Worm (Caenorhabditis elegans) whole organism, L3 larva: ENCODE measurements around the gene fkh-4.
A peak's percentile ranks its signal among the peaks of the same experiment; 100 is the strongest.
"Not testable (repeated sequence)": the region's sequence is repeated elsewhere in the genome, so short reads cannot be mapped to it uniquely, and the experiment has no call there.

Experiments used
- R02D3.7 ChIP-seq: fragments of 150-350 bp; optimal IDR thresholded peaks from 2 replicates; lab custom pipeline; 2014; ENCODE audit warnings: missing biosample characterization, missing genetic modification characterization
- ZK546.5 ChIP-seq: sonication (generic microtip); optimal IDR thresholded peaks from 2 replicates; lab custom pipeline; 2017; ENCODE audit warnings: missing biosample characterization, missing genetic modification characterization
- aly-2 ChIP-seq: fragments of 150-350 bp; optimal IDR thresholded peaks from 2 replicates; lab custom pipeline; 2014; ENCODE audit warnings: missing biosample characterization, missing genetic modification characterization
- ama-1 ChIP-seq: fragments of 150-350 bp; optimal IDR thresholded peaks from 2 replicates; lab custom pipeline; 2018
- ceh-16 ChIP-seq: sonication (generic microtip); optimal IDR thresholded peaks from 2 replicates; lab custom pipeline; 2017; ENCODE audit warnings: missing biosample characterization, missing genetic modification characterization
- ceh-28 ChIP-seq: fragments of 150-350 bp; optimal IDR thresholded peaks from 2 replicates; lab custom pipeline; 2014; ENCODE audit warnings: missing biosample characterization, missing genetic modification reagents, missing genetic modification characterization
- ceh-82 ChIP-seq: fragments of 150-350 bp; optimal IDR thresholded peaks from 2 replicates; lab custom pipeline; 2014; ENCODE audit warnings: missing biosample characterization, missing genetic modification characterization
- ceh-9 ChIP-seq: sonication (generic microtip); optimal IDR thresholded peaks from 2 replicates; lab custom pipeline; 2018; ENCODE audit warnings: missing biosample characterization, missing genetic modification characterization
- daf-12 ChIP-seq: fragments of 150-350 bp; optimal IDR thresholded peaks from 2 replicates; lab custom pipeline; 2014; ENCODE audit warnings: missing biosample characterization, missing genetic modification reagents, missing genetic modification characterization
- egl-27 ChIP-seq: sonication (generic microtip); optimal IDR thresholded peaks from 4 replicates; lab custom pipeline; 2017; ENCODE audit warnings: missing biosample characterization, missing genetic modification reagents, missing genetic modification characterization
- egl-5 ChIP-seq: fragments of 150-350 bp; optimal IDR thresholded peaks from 2 replicates; lab custom pipeline; 2017; ENCODE audit warnings: missing biosample characterization, missing genetic modification reagents, missing genetic modification characterization, inconsistent platforms
- elt-1 ChIP-seq: fragments of 150-350 bp; optimal IDR thresholded peaks from 2 replicates; lab custom pipeline; 2014; ENCODE audit warnings: missing biosample characterization, missing genetic modification characterization
- elt-2 ChIP-seq: sonication (generic microtip); optimal IDR thresholded peaks from 2 replicates; lab custom pipeline; 2016; ENCODE audit warnings: missing genetic modification reagents, mild to moderate bottlenecking, missing genetic modification characterization, missing compliant biosample characterization
- elt-3 ChIP-seq, 3 experiments: fragments of 150-350 bp in 1 of 3; sonication (generic microtip) in 2 of 3; optimal IDR thresholded peaks; 2 replicates in 2 of 3; 4 replicates in 1 of 3; lab custom pipeline; 2014 to 2017; ENCODE audit warnings: missing biosample characterization in 3 of 3, missing genetic modification characterization in 3 of 3
- eor-1 ChIP-seq, 2 experiments: fragments of 150-350 bp; optimal IDR thresholded peaks; 2 replicates each; lab custom pipeline; 2014 to 2018; ENCODE audit warnings: missing biosample characterization in 2 of 2, missing genetic modification characterization in 2 of 2
- fkh-10 ChIP-seq: sonication (generic microtip); optimal IDR thresholded peaks from 2 replicates; lab custom pipeline; 2017; ENCODE audit warnings: missing biosample characterization, missing genetic modification reagents, missing genetic modification characterization
- fkh-2 ChIP-seq: fragments of 150-350 bp; optimal IDR thresholded peaks from 2 replicates; lab custom pipeline; 2014; ENCODE audit warnings: missing biosample characterization, missing genetic modification reagents, missing genetic modification characterization
- hmg-11 ChIP-seq: sonication (generic microtip); optimal IDR thresholded peaks from 2 replicates; lab custom pipeline; 2016; ENCODE audit warnings: missing genetic modification characterization, missing compliant biosample characterization
- jun-1 ChIP-seq: fragments of 150-350 bp; optimal IDR thresholded peaks from 2 replicates; lab custom pipeline; 2014; ENCODE audit warnings: missing biosample characterization, missing genetic modification reagents, missing genetic modification characterization
- lin-39 ChIP-seq: fragments of 150-350 bp; optimal IDR thresholded peaks from 2 replicates; lab custom pipeline; 2018; ENCODE audit warnings: missing biosample characterization, missing genetic modification reagents, missing genetic modification characterization
- lsy-12 ChIP-seq: sonication (generic microtip); optimal IDR thresholded peaks from 2 replicates; lab custom pipeline; 2016; ENCODE audit warnings: mild to moderate bottlenecking, missing genetic modification characterization, missing compliant biosample characterization
- mdl-1 ChIP-seq: fragments of 150-350 bp; optimal IDR thresholded peaks from 2 replicates; lab custom pipeline; 2014; ENCODE audit warnings: missing biosample characterization, missing genetic modification characterization
- nhr-12 ChIP-seq: fragments of 150-350 bp; optimal IDR thresholded peaks from 2 replicates; lab custom pipeline; 2014; ENCODE audit warnings: missing biosample characterization, missing genetic modification characterization
- nhr-237 ChIP-seq: fragments of 150-350 bp; optimal IDR thresholded peaks from 2 replicates; lab custom pipeline; 2014; ENCODE audit warnings: missing biosample characterization, missing genetic modification characterization
- nhr-43 ChIP-seq: sonication (generic microtip); optimal IDR thresholded peaks from 2 replicates; lab custom pipeline; 2016; ENCODE audit warnings: mild to moderate bottlenecking, missing genetic modification characterization, missing compliant biosample characterization; ENCODE audit not compliant: poor library complexity, severe bottlenecking
- nhr-76 ChIP-seq: fragments of 150-350 bp; sonication (generic microtip); optimal IDR thresholded peaks from 5 replicates; lab custom pipeline; 2014; ENCODE audit warnings: missing biosample characterization, missing genetic modification characterization
- pha-4 ChIP-seq: fragments of 150-350 bp; optimal IDR thresholded peaks from 2 replicates; lab custom pipeline; 2014; ENCODE audit warnings: missing biosample characterization, missing genetic modification reagents, missing genetic modification characterization
- pqm-1 ChIP-seq: fragments of 150-350 bp; optimal IDR thresholded peaks from 2 replicates; lab custom pipeline; 2017; ENCODE audit warnings: missing biosample characterization, missing genetic modification characterization, inconsistent platforms
- sea-2 ChIP-seq: fragments of 150-350 bp; sonication (generic microtip); optimal IDR thresholded peaks from 4 replicates; lab custom pipeline; 2014; ENCODE audit warnings: missing biosample characterization, missing genetic modification reagents, missing genetic modification characterization
- snpc-4 ChIP-seq: fragments of 150-350 bp; optimal IDR thresholded peaks from 2 replicates; lab custom pipeline; 2014; ENCODE audit warnings: missing biosample characterization, missing genetic modification characterization
- tbx-2 ChIP-seq: sonication (generic microtip); optimal IDR thresholded peaks from 2 replicates; lab custom pipeline; 2016; ENCODE audit warnings: mild to moderate bottlenecking, missing genetic modification characterization, missing compliant biosample characterization
- zag-1 ChIP-seq: fragments of 150-350 bp; optimal IDR thresholded peaks from 2 replicates; lab custom pipeline; 2014; ENCODE audit warnings: missing biosample characterization, missing genetic modification characterization

Gene fkh-4

ce11 chrX:13428755-13429154 lies at the start of gene fkh-4:
fkh-4 (minus strand) TSS chrX:13428855.
- TF ChIP-seq ceh-28; zag-1 (tag; lab: Kevin White, UChicago); ceh-82 (tag; lab: Kevin White, UChicago): not testable (repeated sequence)
- TF ChIP-seq, all 47 proteins: peak for 0; not testable (repeated sequence) for 47

- TF ChIP-seq nhr-237 (tag; lab: Kevin White, UChicago) (no peak), hmg-11 (tag; lab: Kevin White, UChicago) (no peak), nhr-76 (no peak), ZK546.5 (tag; lab: Kevin White, UChicago) (no peak), pqm-1 (tag; lab: Kevin White, UChicago) (no peak), egl-27 (tag; lab: Kevin White, UChicago) (no peak), ceh-82 (tag; lab: Kevin White, UChicago) (no peak), jun-1 (tag; lab: Kevin White, UChicago) (no peak), lsy-12 (tag; lab: Kevin White, UChicago) (no peak)
- TF ChIP-seq, all 47 proteins: peak for 0
These were observed 48.7 kb upstream of the fkh-4 start, which contains the start of gene efn-3 for ce11 chrX:13477356-13477755. efn-3 (minus strand) TSS chrX:13477456.

- TF ChIP-seq tbx-2 (tag; lab: Kevin White, UChicago) (no peak), pha-4 (tag; lab: Kevin White, UChicago) (peak; percentile 61)
- TF ChIP-seq, all 47 proteins: peak for 1
These were observed 43.2 kb upstream of the fkh-4 start, which contains the start of gene tre-4 for ce11 chrX:13471855-13472254. tre-4 (plus strand) TSS chrX:13472155.

- TF ChIP-seq ceh-16 (tag; lab: Kevin White, UChicago): no peak
- TF ChIP-seq snpc-4 (tag; lab: Kevin White, UChicago): no peak
- no peak for TF ChIP-seq aly-2
- no peak for TF ChIP-seq jun-1 (tag; lab: Kevin White, UChicago)
- no peak for TF ChIP-seq ceh-28
- TF ChIP-seq elt-2: peak; percentile 25
- TF ChIP-seq elt-3 (tag; optimal IDR thresholded peaks at IDR 0.05; lab: Kevin White, UChicago): peak in 1 of 3 experiments; percentile 58
- TF ChIP-seq ceh-9 (tag; lab: Kevin White, UChicago): no peak
- no peak for TF ChIP-seq zag-1 (tag; lab: Kevin White, UChicago)
- no peak for TF ChIP-seq pha-4 (tag; lab: Kevin White, UChicago)
- TF ChIP-seq lin-39 (tag; lab: Kevin White, UChicago): no peak
- TF ChIP-seq tbx-2 (tag; lab: Kevin White, UChicago): no peak
- no peak for TF ChIP-seq egl-5 (tag; lab: Kevin White, UChicago)
- no peak for TF ChIP-seq R02D3.7 (tag; lab: Kevin White, UChicago)
- TF ChIP-seq daf-12 (tag; lab: Kevin White, UChicago): no peak
- no peak for TF ChIP-seq sea-2
- TF ChIP-seq nhr-12 (tag; lab: Kevin White, UChicago): no peak
- peak; percentile 4 for TF ChIP-seq pqm-1 (tag; lab: Kevin White, UChicago)
These were observed 41.4 kb upstream of the fkh-4 start for ce11 chrX:13469907-13470647.

- TF ChIP-seq elt-3 (tag; optimal IDR thresholded peaks at IDR 0.05; lab: Kevin White, UChicago) (peak in 1 of 3 experiments; percentile 18), eor-1 (tag; optimal IDR thresholded peaks at IDR 0.05; lab: Kevin White, UChicago) (no peak)
These were observed 40.5 kb upstream of the fkh-4 start, which contains the start of gene col-184 for ce11 chrX:13469047-13469633. col-184 (plus strand) TSS chrX:13469455.

- no peak for TF ChIP-seq ama-1 (lab: Kevin White, UChicago)
- TF ChIP-seq aly-2: no peak
- no peak for TF ChIP-seq zag-1 (tag; lab: Kevin White, UChicago)
- no peak for TF ChIP-seq ceh-16 (tag; lab: Kevin White, UChicago)
- no peak for TF ChIP-seq nhr-237 (tag; lab: Kevin White, UChicago)
- no peak for TF ChIP-seq elt-1 (tag; lab: Kevin White, UChicago)
- no peak for TF ChIP-seq nhr-76
- TF ChIP-seq fkh-10 (GFP tag; lab: Kevin White, UChicago): no peak
- TF ChIP-seq R02D3.7 (tag; lab: Kevin White, UChicago): no peak
- no peak for TF ChIP-seq mdl-1
- TF ChIP-seq egl-5 (tag; lab: Kevin White, UChicago): no peak
- TF ChIP-seq ceh-9 (tag; lab: Kevin White, UChicago): no peak
- TF ChIP-seq fkh-2 (tag; lab: Kevin White, UChicago): no peak
- TF ChIP-seq nhr-43 (tag; lab: Kevin White, UChicago): no peak
- no peak for TF ChIP-seq snpc-4 (tag; lab: Kevin White, UChicago)
These were observed 38.5 kb upstream of the fkh-4 start, which contains the start of gene col-183 for ce11 chrX:13466926-13467866. col-183 (minus strand) TSS chrX:13467764.
